Fruit fly (Drosophila melanogaster) whole organism, embryonic: ENCODE measurements around the gene CG14174.
A peak's percentile ranks its signal among the peaks of the same experiment; 100 is the strongest.

Experiments
- Bdp1 ChIP-seq: fragments of 200-800 bp; sonication (Bioruptor generic); optimal IDR thresholded peaks from 3 replicates; lab custom pipeline; 2016; ENCODE audit warnings: missing biosample characterization, missing genetic modification characterization
- BtbVII ChIP-seq: fragments of 200-800 bp; sonication (Bioruptor generic); optimal IDR thresholded peaks from 3 replicates; lab custom pipeline; 2017; ENCODE audit warnings: missing biosample characterization, mild to moderate bottlenecking, missing genetic modification characterization
- CG11085 ChIP-seq: fragments of 200-800 bp; sonication (Bioruptor generic); IDR thresholded peaks from 2 replicates; pipeline ENCODE4 v1.3.6; 2022; ENCODE audit warnings: missing biosample characterization, missing genetic modification characterization
- CG1647 ChIP-seq: fragments of 200-800 bp; sonication (Bioruptor generic); optimal IDR thresholded peaks from 3 replicates; lab custom pipeline; 2016; ENCODE audit warnings: missing biosample characterization, missing genetic modification characterization
- CG16779 ChIP-seq: fragments of 200-800 bp; sonication (Bioruptor generic); IDR thresholded peaks from 2 replicates; pipeline ENCODE4 v1.3.6; 2022; ENCODE audit warnings: missing biosample characterization, missing genetic modification characterization
- CG17361 ChIP-seq: fragments of 200-800 bp; sonication (Bioruptor generic); IDR thresholded peaks from 3 replicates; pipeline ENCODE4 v1.3.6; 2022; ENCODE audit warnings: missing biosample characterization, missing genetic modification characterization
- CG18476 ChIP-seq: fragments of 200-800 bp; sonication (Bioruptor generic); optimal IDR thresholded peaks from 2 replicates; lab custom pipeline; 2016; ENCODE audit warnings: missing biosample characterization, mild to moderate bottlenecking, missing genetic modification characterization
- CG2116 ChIP-seq: fragments of 200-800 bp; sonication (Bioruptor generic); optimal IDR thresholded peaks from 3 replicates; lab custom pipeline; 2018; ENCODE audit warnings: missing biosample characterization, mild to moderate bottlenecking, missing genetic modification characterization
- CG2129 ChIP-seq: fragments of 200-800 bp; sonication (Bioruptor generic); IDR thresholded peaks from 2 replicates; pipeline ENCODE4 v1.3.6; 2022; ENCODE audit warnings: missing biosample characterization, missing genetic modification characterization; ENCODE audit not compliant: partially characterized antibody
- CG2202 ChIP-seq: fragments of 200-800 bp; sonication (Bioruptor generic); optimal IDR thresholded peaks from 2 replicates; lab custom pipeline; 2018; ENCODE audit warnings: missing biosample characterization, mild to moderate bottlenecking, missing genetic modification characterization
- CG2678 ChIP-seq: fragments of 200-800 bp; sonication (Bioruptor generic); optimal IDR thresholded peaks from 3 replicates; lab custom pipeline; 2019; ENCODE audit warnings: missing biosample characterization, mild to moderate bottlenecking, missing genetic modification characterization, moderate library complexity
- CG31441 ChIP-seq: fragments of 200-800 bp; sonication (Bioruptor generic); IDR thresholded peaks from 2 replicates; pipeline ENCODE4 v1.3.6; 2022; ENCODE audit warnings: missing biosample characterization, missing genetic modification characterization
- CG3281 ChIP-seq: fragments of 200-800 bp; sonication (Bioruptor generic); optimal IDR thresholded peaks from 3 replicates; lab custom pipeline; 2017; ENCODE audit warnings: missing biosample characterization, mild to moderate bottlenecking, missing genetic modification characterization
- CG34422 ChIP-seq: fragments of 200-800 bp; sonication (Bioruptor generic); IDR thresholded peaks from 3 replicates; pipeline ENCODE4 v1.3.6; 2022; ENCODE audit warnings: missing biosample characterization, missing genetic modification characterization
- CG4360 ChIP-seq: fragments of 200-800 bp; sonication (Bioruptor generic); IDR thresholded peaks from 2 replicates; pipeline ENCODE4 v1.3.6; 2022; ENCODE audit warnings: missing biosample characterization, missing genetic modification characterization
- CG8089 ChIP-seq: fragments of 200-800 bp; sonication (Bioruptor generic); optimal IDR thresholded peaks from 3 replicates; lab custom pipeline; 2016; ENCODE audit warnings: missing biosample characterization, missing genetic modification characterization
- CG8944 ChIP-seq: fragments of 200-800 bp; sonication (Bioruptor generic); optimal IDR thresholded peaks from 3 replicates; lab custom pipeline; 2016; ENCODE audit warnings: missing biosample characterization, missing genetic modification characterization
- CoRest ChIP-seq: fragments of 200-800 bp; sonication (Bioruptor generic); optimal IDR thresholded peaks from 3 replicates; lab custom pipeline; 2018; ENCODE audit warnings: missing biosample characterization, mild to moderate bottlenecking, missing genetic modification characterization, moderate library complexity
- Dad ChIP-seq: fragments of 200-800 bp; sonication (Bioruptor generic); optimal IDR thresholded peaks from 3 replicates; lab custom pipeline; 2016; ENCODE audit warnings: missing biosample characterization, missing genetic modification characterization
- Dp ChIP-seq: fragments of 200-800 bp; sonication (Bioruptor generic); optimal IDR thresholded peaks from 2 replicates; lab custom pipeline; 2018; ENCODE audit warnings: missing biosample characterization, mild to moderate bottlenecking, missing genetic modification characterization, moderate library complexity
- Dref ChIP-seq: fragments of 200-800 bp; sonication (Bioruptor generic); IDR thresholded peaks from 2 replicates; pipeline ENCODE4 v1.3.6; 2022; ENCODE audit warnings: missing biosample characterization, missing genetic modification characterization
- Elba2 ChIP-seq: fragments of 200-800 bp; sonication (Bioruptor generic); optimal IDR thresholded peaks from 3 replicates; lab custom pipeline; 2016; ENCODE audit warnings: missing biosample characterization, missing genetic modification characterization
- Ets97D ChIP-seq: fragments of 200-800 bp; sonication (Bioruptor generic); optimal IDR thresholded peaks from 3 replicates; lab custom pipeline; 2016; ENCODE audit warnings: missing biosample characterization, missing genetic modification characterization
- Fer1 ChIP-seq: fragments of 200-800 bp; sonication (Bioruptor generic); optimal IDR thresholded peaks from 2 replicates; lab custom pipeline; 2017; ENCODE audit warnings: missing biosample characterization, mild to moderate bottlenecking, missing genetic modification characterization
- H2.0 ChIP-seq: fragments of 200-800 bp; sonication (Bioruptor generic); IDR thresholded peaks from 2 replicates; pipeline ENCODE4 v1.3.6; 2022; ENCODE audit warnings: missing biosample characterization, missing genetic modification characterization
- HLH4C ChIP-seq: fragments of 200-800 bp; sonication (Bioruptor generic); IDR thresholded peaks from 3 replicates; pipeline ENCODE4 v1.3.6; 2022; ENCODE audit warnings: missing biosample characterization, missing genetic modification characterization; ENCODE audit not compliant: partially characterized antibody
- HLH54F ChIP-seq: fragments of 200-800 bp; sonication (Bioruptor generic); optimal IDR thresholded peaks from 3 replicates; lab custom pipeline; 2016; ENCODE audit warnings: missing biosample characterization, missing genetic modification characterization
- HmgD ChIP-seq: fragments of 200-800 bp; sonication (Bioruptor generic); optimal IDR thresholded peaks from 3 replicates; lab custom pipeline; 2016; ENCODE audit warnings: missing biosample characterization, missing genetic modification characterization
- Ptx1 ChIP-seq: fragments of 200-800 bp; sonication (Bioruptor generic); IDR thresholded peaks from 2 replicates; pipeline ENCODE4 v1.3.6; 2022; ENCODE audit warnings: missing biosample characterization, missing genetic modification characterization
- Sry-δ ChIP-seq: fragments of 200-800 bp; sonication (Bioruptor generic); optimal IDR thresholded peaks from 2 replicates; lab custom pipeline; 2016; ENCODE audit warnings: missing biosample characterization, missing genetic modification characterization
- TFAM ChIP-seq: fragments of 200-800 bp; sonication (Bioruptor generic); optimal IDR thresholded peaks from 2 replicates; lab custom pipeline; 2017; ENCODE audit warnings: missing biosample characterization, missing genetic modification characterization, inconsistent platforms
- Trl ChIP-seq, 3 experiments: fragments of >200 bp in 2 of 3; fragments of 200-800 bp in 1 of 3; sonication (Bioruptor generic) in 1 of 3; optimal IDR thresholded peaks; 2 replicates in 1 of 3; 3 replicates in 2 of 3; lab custom pipeline; 2016 to 2017; ENCODE audit warnings: missing biosample characterization in 1 of 3, missing genetic modification characterization in 1 of 3
- Vsx1 ChIP-seq: fragments of 200-800 bp; sonication (Bioruptor generic); optimal IDR thresholded peaks from 2 replicates; lab custom pipeline; 2017; ENCODE audit warnings: missing biosample characterization, mild to moderate bottlenecking, missing genetic modification characterization, missing genetic modification reagents
- al ChIP-seq: fragments of 200-800 bp; sonication (Bioruptor generic); IDR thresholded peaks from 2 replicates; pipeline ENCODE4 v1.3.6; 2022; ENCODE audit warnings: missing biosample characterization, missing genetic modification characterization
- aop ChIP-seq: fragments of 200-800 bp; sonication (Bioruptor generic); IDR thresholded peaks from 2 replicates; pipeline ENCODE4 v1.3.6; 2022; ENCODE audit warnings: missing biosample characterization, missing genetic modification characterization
- bbx ChIP-seq: fragments of 200-800 bp; sonication (Bioruptor generic); IDR thresholded peaks from 2 replicates; pipeline ENCODE4 v1.3.6; 2022; ENCODE audit warnings: missing biosample characterization, missing genetic modification characterization; ENCODE audit not compliant: partially characterized antibody
- chinmo ChIP-seq: fragments of 200-800 bp; sonication (Bioruptor generic); IDR thresholded peaks from 4 replicates; pipeline ENCODE4 v1.3.6; 2022; ENCODE audit warnings: missing biosample characterization, missing genetic modification characterization; ENCODE audit not compliant: partially characterized antibody
- chn ChIP-seq: fragments of 200-800 bp; sonication (Bioruptor generic); optimal IDR thresholded peaks from 2 replicates; lab custom pipeline; 2016; ENCODE audit warnings: missing biosample characterization, missing genetic modification characterization
- cwo ChIP-seq: fragments of 200-800 bp; sonication (Bioruptor generic); optimal IDR thresholded peaks from 3 replicates; lab custom pipeline; 2017; ENCODE audit warnings: missing biosample characterization, missing genetic modification characterization, mild to moderate bottlenecking, moderate library complexity, missing genetic modification reagents
- en ChIP-seq: fragments of 200-800 bp; sonication (Bioruptor generic); optimal IDR thresholded peaks from 2 replicates; lab custom pipeline; 2016; ENCODE audit warnings: missing biosample characterization, missing genetic modification characterization
- eve ChIP-seq, 2 experiments: fragments of >200 bp; optimal IDR thresholded peaks; 2 replicates each; lab custom pipeline; 2017; ENCODE audit warnings: missing biosample characterization in 2 of 2, missing genetic modification characterization in 2 of 2
- gsb-n ChIP-seq: fragments of 200-800 bp; sonication (Bioruptor generic); optimal IDR thresholded peaks from 3 replicates; lab custom pipeline; 2018; ENCODE audit warnings: missing biosample characterization, mild to moderate bottlenecking, missing genetic modification characterization
- pzg ChIP-seq: fragments of 200-800 bp; sonication (Bioruptor generic); optimal IDR thresholded peaks from 3 replicates; lab custom pipeline; 2018; ENCODE audit warnings: missing biosample characterization, mild to moderate bottlenecking, missing genetic modification characterization, moderate library complexity
- sc ChIP-seq, 3 experiments: fragments of >200 bp in 2 of 3; fragments of 200-800 bp in 1 of 3; sonication (Bioruptor generic) in 1 of 3; optimal IDR thresholded peaks; 2 replicates in 2 of 3; 3 replicates in 1 of 3; lab custom pipeline; 2017; ENCODE audit warnings: mild to moderate bottlenecking in 1 of 3, missing biosample characterization in 1 of 3, missing genetic modification characterization in 1 of 3, missing genetic modification reagents in 1 of 3
- shn ChIP-seq: fragments of 200-800 bp; sonication (Bioruptor generic); optimal IDR thresholded peaks from 3 replicates; lab custom pipeline; 2016; ENCODE audit warnings: missing biosample characterization, missing genetic modification characterization
- slbo ChIP-seq: fragments of 200-800 bp; sonication (Bioruptor generic); IDR thresholded peaks from 2 replicates; pipeline ENCODE4 v1.3.6; 2022; ENCODE audit warnings: missing biosample characterization, missing genetic modification characterization
- stwl ChIP-seq: fragments of 200-800 bp; sonication (Bioruptor generic); optimal IDR thresholded peaks from 3 replicates; lab custom pipeline; 2018; ENCODE audit warnings: missing biosample characterization, mild to moderate bottlenecking, missing genetic modification characterization, moderate library complexity
- toy ChIP-seq: fragments of 200-800 bp; sonication (Bioruptor generic); IDR thresholded peaks from 2 replicates; pipeline ENCODE4 v1.3.6; 2022; ENCODE audit warnings: missing biosample characterization, missing genetic modification characterization
- unpg ChIP-seq: fragments of 200-800 bp; sonication (Bioruptor generic); optimal IDR thresholded peaks from 3 replicates; lab custom pipeline; 2018; ENCODE audit warnings: missing biosample characterization, mild to moderate bottlenecking, missing genetic modification characterization, moderate library complexity
- zen ChIP-seq: fragments of 200-800 bp; sonication (Bioruptor generic); optimal IDR thresholded peaks from 3 replicates; lab custom pipeline; 2018; ENCODE audit warnings: missing biosample characterization, mild to moderate bottlenecking, missing genetic modification characterization, moderate library complexity

CG14174 gene

DNA sequence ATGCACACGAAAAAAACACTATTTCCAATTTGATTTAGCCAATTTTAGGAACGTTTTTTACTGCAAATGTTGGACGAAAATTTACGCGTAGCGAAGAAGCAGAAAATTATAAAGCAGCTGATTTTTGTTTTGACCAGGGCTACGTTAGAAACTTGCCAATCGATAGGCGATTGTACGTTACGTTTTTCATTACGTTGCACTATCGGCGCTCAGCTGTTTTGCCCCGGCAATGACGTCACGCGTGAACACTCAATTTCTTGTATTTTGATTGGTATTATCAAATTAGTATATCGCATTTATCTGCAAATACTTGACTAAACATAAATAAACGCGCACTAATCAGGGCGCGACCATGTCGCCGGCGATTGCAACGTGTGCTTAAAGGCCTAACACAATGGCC, 40.1 kb upstream of the CG14174 start, which contains the start of the genes fry and CG16717 (continued):
- TF ChIP-seq Fer1 (GFP tag; lab: Kevin White, UChicago) (peak; percentile 26), chinmo (GFP tag; lab: Robert Waterston, UW) (no peak), CG18476 (GFP tag; lab: Kevin White, UChicago) (no peak), stwl (tag; lab: Kevin White, UChicago) (peak; percentile 67), Ptx1 (no peak), al (GFP tag; lab: Robert Waterston, UW) (no peak), cwo (GFP tag; lab: Kevin White, UChicago) (no peak), bbx (GFP tag; lab: Robert Waterston, UW) (peak; percentile 61; the same call in 1 of the 2 replicates), HLH4C (peak; percentile 56), sc (optimal IDR thresholded peaks at IDR 0.05; lab: Kevin White, UChicago) (no peak), sc (GFP tag; optimal IDR thresholded peaks at IDR 0.05; lab: Kevin White, UChicago) (no peak), pzg (GFP tag; lab: Kevin White, UChicago) (peak; percentile 67), Ets97D (GFP tag; lab: Kevin White, UChicago) (no peak), slbo (GFP tag; lab: Robert Waterston, UW) (no peak), eve (GFP tag; optimal IDR thresholded peaks at IDR 0.05; lab: Kevin White, UChicago) (no peak), CG17361 (GFP tag; lab: Robert Waterston, UW) (no peak), CG11085 (GFP tag; lab: Robert Waterston, UW) (no peak), toy (no peak), CG31441 (GFP tag; lab: Robert Waterston, UW) (no peak), Vsx1 (GFP tag; lab: Kevin White, UChicago) (no peak), CoRest (tag; lab: Kevin White, UChicago) (no peak), HmgD (GFP tag; lab: Kevin White, UChicago) (no peak), CG4360 (GFP tag; lab: Robert Waterston, UW) (no peak), CG1647 (GFP tag; lab: Kevin White, UChicago) (no peak), Bdp1 (GFP tag; lab: Kevin White, UChicago) (no peak), chn (no peak), unpg (GFP tag; lab: Kevin White, UChicago) (no peak), CG8089 (no peak), CG8944 (GFP tag; lab: Kevin White, UChicago) (no peak), BtbVII (peak; percentile 33), CG16779 (GFP tag; lab: Robert Waterston, UW) (no peak), Elba2 (peak; percentile 48), CG2202 (tag; lab: Kevin White, UChicago) (no peak), H2.0 (GFP tag; lab: Robert Waterston, UW) (no peak), CG2678 (no peak), TFAM (no peak), CG3281 (GFP tag; lab: Kevin White, UChicago) (peak; percentile 54), Trl (optimal IDR thresholded peaks at IDR 0.05; lab: Kevin White, UChicago) (no peak), Trl (GFP tag; optimal IDR thresholded peaks at IDR 0.05; lab: Kevin White, UChicago) (no peak), CG34422 (GFP tag; lab: Robert Waterston, UW) (peak; percentile 52; the same call in 1 of the 3 replicates), CG2116 (GFP tag; lab: Kevin White, UChicago) (peak; percentile 3), shn (no peak), CG2129 (GFP tag; lab: Robert Waterston, UW) (peak; percentile 25; the same call in 1 of the 2 replicates), Dref (GFP tag; lab: Robert Waterston, UW) (peak; percentile 74), HLH54F (GFP tag; lab: Kevin White, UChicago) (no peak), Dad (GFP tag; lab: Kevin White, UChicago) (no peak), Sry-δ (peak; percentile 26), Dp (GFP tag; lab: Kevin White, UChicago) (peak; percentile 31), en (GFP tag; lab: Kevin White, UChicago) (no peak), gsb-n (tag; lab: Kevin White, UChicago) (no peak), aop (GFP tag; lab: Robert Waterston, UW) (no peak), zen (tag; lab: Kevin White, UChicago) (no peak)
